Fruit fly (Drosophila melanogaster): ENCODE results near the gene Wdfy2.

DNA sequence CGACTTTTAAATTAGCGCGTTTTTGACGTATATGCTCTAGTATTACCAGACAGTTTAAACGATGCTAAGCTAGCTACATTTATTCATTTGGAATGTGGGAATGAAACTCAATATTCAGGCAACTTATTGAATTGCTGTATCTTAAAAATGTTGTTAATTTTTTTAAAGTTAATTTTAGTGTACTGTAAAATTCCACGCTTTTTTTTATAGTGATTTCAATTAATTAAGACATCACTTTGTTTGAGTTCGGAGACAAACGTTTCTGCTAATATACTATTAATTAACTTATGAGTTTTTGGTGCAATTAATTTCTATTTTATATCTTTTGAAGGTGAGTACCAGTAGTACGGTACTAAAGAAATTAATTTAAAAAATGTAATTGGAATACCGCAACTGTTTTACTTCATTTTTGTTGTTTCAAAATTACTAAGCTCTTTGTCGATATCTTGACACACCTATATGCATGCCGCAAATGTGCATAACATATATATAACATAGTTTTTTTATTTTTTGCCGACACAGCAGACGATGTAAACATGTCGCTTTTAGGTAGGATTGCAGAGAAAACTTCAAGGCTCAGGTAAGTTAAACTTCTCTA is 36.8 kb upstream of the Wdfy2 start, which contains the start of the genes Cdk1 and mRpS7:
- peak; percentile 27 for TF ChIP-seq psq (GFP tag; optimal IDR thresholded peaks at IDR 0.05)
- TF ChIP-seq N (GFP tag; optimal IDR thresholded peaks at IDR 0.05), result no peak
- no peak for TF ChIP-seq jim (GFP tag; optimal IDR thresholded peaks at IDR 0.05)
- TF ChIP-seq fru (GFP tag; optimal IDR thresholded peaks at IDR 0.05), result peak; percentile 49
- no peak for TF ChIP-seq lola (GFP tag; optimal IDR thresholded peaks at IDR 0.05)
- no peak for TF ChIP-seq Vsx2 (GFP tag; optimal IDR thresholded peaks at IDR 0.05; ENCODE audit: partially characterized antibody)
- no peak for TF ChIP-seq Dfd (GFP tag; optimal IDR thresholded peaks at IDR 0.05)
